Worm (Caenorhabditis elegans) whole organism, young adult: ENCODE measurements around the gene ncl-1.
"Not testable (repeated sequence)": the region's sequence is repeated elsewhere in the genome, so short reads cannot be mapped to it uniquely, and the experiment has no call there.

ENCODE experiments used
- B0035.1 ChIP-seq: sonication (generic microtip); optimal IDR thresholded peaks from 2 replicates; lab custom pipeline; 2016; ENCODE audit warnings: missing genetic modification characterization, mild to moderate bottlenecking, missing compliant biosample characterization, missing genotype, missing genetic modification reagents
- C06A6.2 ChIP-seq: fragments of 200-800 bp; sonication (Bioruptor generic); conservative IDR thresholded peaks from 2 replicates; pipeline ENCODE4 v1.3.6; 2022; ENCODE audit warnings: missing genetic modification characterization, missing compliant biosample characterization
- C17E4.6 ChIP-seq: fragments of 200-800 bp; sonication (Bioruptor generic); IDR thresholded peaks from 2 replicates; pipeline ENCODE4 v1.3.6; 2022; ENCODE audit warnings: missing genetic modification reagents, missing genetic modification characterization, missing compliant biosample characterization
- F49E8.2 ChIP-seq: sonication (generic microtip); optimal IDR thresholded peaks from 3 replicates; lab custom pipeline; 2017; ENCODE audit warnings: missing genetic modification characterization, mild to moderate bottlenecking, missing compliant biosample characterization, antibody characterized with exemption, moderate library complexity; ENCODE audit not compliant: insufficient read depth
- K12H6.12 ChIP-seq: fragments of 200-800 bp; sonication (Bioruptor generic); optimal IDR thresholded peaks from 2 replicates; lab custom pipeline; 2018; ENCODE audit warnings: mild to moderate bottlenecking, missing genetic modification characterization, missing compliant biosample characterization
- T07F8.4 ChIP-seq: sonication (generic microtip); optimal IDR thresholded peaks from 2 replicates; lab custom pipeline; 2016; ENCODE audit warnings: mild to moderate bottlenecking, missing genetic modification characterization, moderate library complexity, missing compliant biosample characterization
- Y53G8AR.9 ChIP-seq: fragments of 200-800 bp; sonication (Bioruptor generic); conservative IDR thresholded peaks from 2 replicates; pipeline ENCODE4 v1.3.6; 2022; ENCODE audit warnings: missing genetic modification reagents, missing genetic modification characterization, missing compliant biosample characterization
- ZK185.1 ChIP-seq: sonication (generic microtip); optimal IDR thresholded peaks from 2 replicates; lab custom pipeline; 2016; ENCODE audit warnings: mild to moderate bottlenecking, missing genetic modification characterization, missing compliant biosample characterization; ENCODE audit not compliant: poor library complexity, severe bottlenecking
- ama-1 ChIP-seq, 3 experiments: fragments of 150-350 bp in 1 of 3; sonication (generic microtip) in 2 of 3; optimal IDR thresholded peaks; 2 replicates each; lab custom pipeline; 2014 to 2018; ENCODE audit warnings: missing biosample characterization in 2 of 3, missing genetic modification characterization in 2 of 3, missing genetic modification reagents in 2 of 3
- attf-5 ChIP-seq: fragments of 200-800 bp; sonication (Bioruptor generic); optimal IDR thresholded peaks from 2 replicates; lab custom pipeline; 2018; ENCODE audit warnings: mild to moderate bottlenecking, missing genetic modification characterization, missing compliant biosample characterization
- cebp-1 ChIP-seq, 2 experiments: fragments of 200-800 bp in 1 of 2; sonication (Bioruptor generic) in 1 of 2; sonication (generic microtip) in 1 of 2; IDR thresholded peaks in 1 of 2; optimal IDR thresholded peaks in 1 of 2; 2 replicates each; pipeline versions ENCODE4 v1.3.6 to Lab custom; 2017 to 2022; ENCODE audit warnings: missing compliant biosample characterization in 2 of 2, missing genetic modification characterization in 2 of 2, mild to moderate bottlenecking in 1 of 2, missing genetic modification reagents in 1 of 2, moderate library complexity in 1 of 2
- ceh-79 ChIP-seq: sonication (generic microtip); optimal IDR thresholded peaks from 2 replicates; lab custom pipeline; 2017; ENCODE audit warnings: mild to moderate bottlenecking, missing genetic modification characterization, missing compliant biosample characterization
- ceh-91 ChIP-seq: fragments of 200-800 bp; sonication (Bioruptor generic); IDR thresholded peaks from 2 replicates; pipeline ENCODE4 v1.3.6; 2022; ENCODE audit warnings: missing genetic modification reagents, missing genetic modification characterization, missing compliant biosample characterization
- die-1 ChIP-seq: sonication (generic microtip); optimal IDR thresholded peaks from 2 replicates; lab custom pipeline; 2016; ENCODE audit warnings: missing genotype, mild to moderate bottlenecking, missing genetic modification characterization, missing compliant biosample characterization
- dpff-1 ChIP-seq: sonication (generic microtip); optimal IDR thresholded peaks from 2 replicates; lab custom pipeline; 2017; ENCODE audit warnings: mild to moderate bottlenecking, missing genetic modification characterization, missing compliant biosample characterization
- him-1 ChIP-seq: sonication (generic microtip); optimal IDR thresholded peaks from 2 replicates; lab custom pipeline; 2016; ENCODE audit warnings: missing genotype, missing genetic modification reagents, missing genetic modification characterization, missing compliant biosample characterization
- hrde-1 ChIP-seq: sonication (generic microtip); optimal IDR thresholded peaks from 2 replicates; lab custom pipeline; 2016; ENCODE audit warnings: missing genetic modification characterization, mild to moderate bottlenecking, missing compliant biosample characterization, moderate library complexity, missing genotype, missing genetic modification reagents, borderline replicate concordance
- hsf-1 ChIP-seq: fragments of 200-800 bp; sonication (Bioruptor generic); IDR thresholded peaks from 2 replicates; pipeline ENCODE4 v1.3.6; 2022; ENCODE audit warnings: missing genetic modification reagents, missing genetic modification characterization, missing compliant biosample characterization
- let-607 ChIP-seq, 2 experiments: fragments of 200-800 bp in 1 of 2; sonication (Bioruptor generic) in 1 of 2; sonication (generic microtip) in 1 of 2; optimal IDR thresholded peaks; 2 replicates each; lab custom pipeline; 2016 to 2018; ENCODE audit warnings: mild to moderate bottlenecking in 2 of 2, missing compliant biosample characterization in 2 of 2, missing genetic modification characterization in 2 of 2, moderate library complexity in 2 of 2, missing genotype in 1 of 2
- lin-40 ChIP-seq: sonication (generic microtip); optimal IDR thresholded peaks from 2 replicates; lab custom pipeline; 2016; ENCODE audit warnings: missing genetic modification characterization, mild to moderate bottlenecking, missing compliant biosample characterization, missing genotype, missing genetic modification reagents
- lsl-1 ChIP-seq: fragments of 200-800 bp; sonication (Bioruptor generic); optimal IDR thresholded peaks from 2 replicates; lab custom pipeline; 2018; ENCODE audit warnings: mild to moderate bottlenecking, missing genetic modification characterization, moderate library complexity, missing compliant biosample characterization
- mcd-1 ChIP-seq: fragments of 200-800 bp; sonication (Bioruptor generic); IDR thresholded peaks from 2 replicates; pipeline ENCODE4 v1.3.6; 2022; ENCODE audit warnings: missing genetic modification reagents, missing genetic modification characterization, missing compliant biosample characterization
- mes-4 ChIP-seq: sonication (generic microtip); optimal IDR thresholded peaks from 2 replicates; lab custom pipeline; 2016; ENCODE audit warnings: missing genotype, missing genetic modification characterization, missing compliant biosample characterization
- rpc-1 ChIP-seq, 2 experiments: fragments of 150-350 bp in 1 of 2; sonication (generic microtip) in 1 of 2; optimal IDR thresholded peaks; 2 replicates each; lab custom pipeline; 2014 to 2018; ENCODE audit warnings: missing biosample characterization in 1 of 2, missing genetic modification characterization in 1 of 2, missing genetic modification reagents in 1 of 2, missing genotype in 1 of 2
- tbp1 ChIP-seq: fragments of 200-800 bp; sonication (Bioruptor generic); optimal IDR thresholded peaks from 2 replicates; lab custom pipeline; 2018; ENCODE audit warnings: mild to moderate bottlenecking, missing genetic modification characterization, missing compliant biosample characterization
- zim-3 ChIP-seq: sonication (generic microtip); optimal IDR thresholded peaks from 2 replicates; lab custom pipeline; 2017; ENCODE audit warnings: mild to moderate bottlenecking, missing genetic modification characterization, moderate library complexity, missing compliant biosample characterization
- ztf-18 ChIP-seq: sonication (generic microtip); optimal IDR thresholded peaks from 2 replicates; lab custom pipeline; 2016; ENCODE audit warnings: missing genotype, mild to moderate bottlenecking, missing genetic modification characterization, missing compliant biosample characterization
- ztf-28 ChIP-seq: fragments of 200-800 bp; sonication (Bioruptor generic); IDR thresholded peaks from 2 replicates; pipeline ENCODE4 v1.3.6; 2022; ENCODE audit warnings: missing genetic modification reagents, missing genetic modification characterization, missing compliant biosample characterization
- ztf-6 ChIP-seq: fragments of 200-800 bp; sonication (Bioruptor generic); IDR thresholded peaks from 2 replicates; pipeline ENCODE4 v1.3.6; 2022; ENCODE audit warnings: missing genetic modification reagents, missing genetic modification characterization, missing compliant biosample characterization

Gene ncl-1

ce11 chrIII:7770986-7771385, 51.5 kb downstream of the ncl-1 start (continued):
- peak; percentile 94 for TF ChIP-seq ztf-18 (tag; lab: Kevin White, UChicago)
- TF ChIP-seq lin-40 (tag; lab: Kevin White, UChicago), result peak; percentile 34
- peak; percentile 66 for TF ChIP-seq tbp1 (GFP tag; lab: Kevin White, UChicago)
- peak; percentile 57; the same call in 1 of the 2 replicates for TF ChIP-seq C17E4.6 (GFP tag; lab: Robert Waterston, UW)
- not testable (repeated sequence) for TF ChIP-seq cebp-1 (GFP tag; IDR thresholded peaks at IDR 0.05; lab: Robert Waterston, UW)
- peak; percentile 59 for TF ChIP-seq cebp-1 (tag; optimal IDR thresholded peaks at IDR 0.05; lab: Kevin White, UChicago)
- TF ChIP-seq ceh-91 (GFP tag; lab: Robert Waterston, UW), result 0 out of 2 replicates have a peak, but pooled peaks have one; percentile 17
- TF ChIP-seq let-607 (tag; optimal IDR thresholded peaks at IDR 0.05; lab: Kevin White, UChicago), result peak in 1 of 2 experiments; percentile 5
- peak; percentile 87 for TF ChIP-seq mcd-1 (GFP tag; lab: Robert Waterston, UW)
- TF ChIP-seq Y53G8AR.9 (GFP tag; lab: Robert Waterston, UW), result peak; percentile 90
- TF ChIP-seq rpc-1 (optimal IDR thresholded peaks at IDR 0.05; lab: Kevin White, UChicago), result peak; percentile 5
- peak; percentile 64 for TF ChIP-seq rpc-1 (tag; optimal IDR thresholded peaks at IDR 0.05; lab: Kevin White, UChicago)
- TF ChIP-seq, all 124 proteins: peak for 31; not testable (repeated sequence) for 93

ce11 chrIII:7772901-7773300, 53.4 kb downstream of the ncl-1 start, which contains the start of the genes ZK686.6 and ZK686.1:
TSS of gene ZK686.6 (minus strand) at chrIII:7773001.
TSS of gene ZK686.1 (plus strand) at chrIII:7773134.
- TF ChIP-seq die-1, result no peak
- TF ChIP-seq ZK185.1 (tag; lab: Kevin White, UChicago), result no peak
- TF ChIP-seq ceh-91 (GFP tag; lab: Robert Waterston, UW), result peak; percentile 56; the same call in 1 of the 2 replicates
- no peak for TF ChIP-seq C17E4.6 (GFP tag; lab: Robert Waterston, UW)
- no peak for TF ChIP-seq mcd-1 (GFP tag; lab: Robert Waterston, UW)
- no peak for TF ChIP-seq C06A6.2 (GFP tag; lab: Robert Waterston, UW)
- TF ChIP-seq, all 124 proteins: peak for 1

- TF ChIP-seq attf-5 (GFP tag; lab: Kevin White, UChicago) (no peak), hrde-1 (tag; lab: Kevin White, UChicago) (peak; percentile 36), lin-40 (tag; lab: Kevin White, UChicago) (no peak), ceh-79 (tag; lab: Kevin White, UChicago) (no peak), ama-1 (optimal IDR thresholded peaks at IDR 0.05; lab: Kevin White, UChicago) (no peak), ama-1 (GFP tag; optimal IDR thresholded peaks at IDR 0.05; lab: Kevin White, UChicago) (peak in 1 of 2 experiments; percentile 36), him-1 (tag; lab: Kevin White, UChicago) (peak; percentile 59), F49E8.2 (tag; lab: Kevin White, UChicago) (peak; percentile 12), mes-4 (tag; lab: Kevin White, UChicago) (no peak), dpff-1 (tag; lab: Kevin White, UChicago) (no peak), K12H6.12 (no peak), zim-3 (tag; lab: Kevin White, UChicago) (no peak), hsf-1 (peak; percentile 61; the same call in 1 of the 2 replicates), ztf-28 (GFP tag; lab: Robert Waterston, UW) (no peak), C06A6.2 (GFP tag; lab: Robert Waterston, UW) (no peak)
Measured at ce11 chrIII:7773791-7774190, 54.3 kb downstream of the ncl-1 start.

- TF ChIP-seq ztf-6, result no peak
- TF ChIP-seq T07F8.4 (tag; lab: Kevin White, UChicago), result no peak
- TF ChIP-seq B0035.1 (tag; lab: Kevin White, UChicago), result no peak
- TF ChIP-seq lsl-1 (GFP tag; lab: Kevin White, UChicago), result peak; percentile 61
Measured at ce11 chrIII:7775983-7776440, 56.5 kb downstream of the ncl-1 start, which contains the start of gene bath-15. TSS of gene bath-15 (minus strand) at chrIII:7776033.
